Worm (Caenorhabditis elegans): ENCODE results near the gene F16B4.6.

Gene F16B4.6

DNA sequence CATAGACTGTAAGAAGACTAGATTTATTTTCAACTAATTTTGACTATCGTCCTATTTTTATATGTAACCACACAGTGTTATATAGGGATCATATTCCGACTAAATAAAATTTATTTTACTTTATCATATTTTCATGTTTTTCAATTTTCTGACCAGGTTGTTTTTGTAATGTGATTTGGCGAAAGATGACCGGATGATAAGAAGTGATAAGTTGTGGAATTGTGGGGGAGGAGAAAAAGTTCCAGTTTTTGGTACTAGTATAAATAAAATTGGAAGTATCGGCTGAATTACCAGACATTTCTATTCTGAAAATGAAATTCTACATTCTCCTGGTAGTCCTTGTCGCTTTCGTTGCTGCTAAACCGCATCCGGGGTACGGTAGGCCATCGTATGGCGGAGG lies 1.6 kb upstream of the F16B4.6 start, which contains the start of gene F16B4.7:
Gene F16B4.7 (plus strand): TSS at position 301 of the 400 bp plus-strand sequence.
- TF ChIP-seq lir-1 (GFP tag; conservative IDR thresholded peaks at IDR 0.05) (no peak), Y79H2A.3 (GFP tag; conservative IDR thresholded peaks at IDR 0.05) (no peak), egl-18 (GFP tag; IDR thresholded peaks at IDR 0.05) (no peak), D2030.7 (GFP tag; IDR thresholded peaks at IDR 0.05) (no peak), lin-54 (GFP tag; optimal IDR thresholded peaks at IDR 0.05) (no peak), Y95B8A.8 (GFP tag; IDR thresholded peaks at IDR 0.05) (no peak), lin-40 (tag; optimal IDR thresholded peaks at IDR 0.05) (no peak), him-1 (tag; optimal IDR thresholded peaks at IDR 0.05) (no peak), pbrm-1 (GFP tag; IDR thresholded peaks at IDR 0.05) (no peak), zfh-2 (GFP tag; conservative IDR thresholded peaks at IDR 0.05) (no peak), athp-1 (tag; optimal IDR thresholded peaks at IDR 0.05) (no peak), ztf-26 (tag; optimal IDR thresholded peaks at IDR 0.05) (no peak), tbx-9 (tag; optimal IDR thresholded peaks at IDR 0.05; ENCODE audit: borderline replicate concordance) (no peak), Y67H2A.10 (GFP tag; conservative IDR thresholded peaks at IDR 0.05) (no peak)

- TF ChIP-seq lsy-27 (tag; optimal IDR thresholded peaks at IDR 0.05; ENCODE audit: borderline replicate concordance, insufficient read depth) (no peak), B0336.3 (GFP tag; IDR thresholded peaks at IDR 0.05) (no peak)
Measured at ce11 chrV:1588128-1588527, 1.1 kb downstream of the F16B4.6 start, which contains the start of gene F16B4.5. Gene F16B4.5, plus strand, starts transcription at chrV:1588428.

ce11 chrV:1593799-1594420 lies 6.9 kb downstream of the F16B4.6 start, which contains the start of gene F16B4.4:
Gene F16B4.4, plus strand, starts transcription at chrV:1594019.
- TF ChIP-seq lsy-27 (tag; optimal IDR thresholded peaks at IDR 0.05; ENCODE audit: borderline replicate concordance, insufficient read depth) (no peak), ama-1 (optimal IDR thresholded peaks at IDR 0.05) (peak; percentile 48), ama-1 (GFP tag; optimal IDR thresholded peaks at IDR 0.05) (no peak)

DNA sequence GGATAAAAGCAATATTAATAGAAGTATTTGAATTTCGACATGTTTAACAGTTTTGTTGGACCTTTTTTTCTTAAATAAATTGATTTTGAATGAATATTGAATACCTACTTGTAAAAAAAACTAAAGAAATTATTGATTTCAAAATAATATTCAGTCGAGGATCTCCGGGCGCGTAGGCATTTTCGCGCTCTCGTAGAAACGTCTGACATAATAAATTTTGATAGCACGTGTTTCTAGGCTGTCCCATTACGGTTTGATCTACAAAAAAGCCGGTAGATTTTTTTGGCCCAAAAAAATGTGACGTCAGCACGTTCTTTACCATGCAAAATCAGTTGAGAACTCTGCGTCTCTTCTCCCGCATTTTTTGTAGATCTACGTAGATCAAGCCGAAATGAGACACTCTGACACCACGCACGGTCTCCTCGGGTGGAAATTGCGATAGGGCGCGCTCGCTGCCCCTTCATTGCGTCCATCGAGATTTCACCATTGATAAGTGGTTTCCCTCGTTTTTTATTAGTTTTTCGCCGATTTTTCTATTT lies 7.6 kb downstream of the F16B4.6 start:
- TF ChIP-seq lsl-1 (GFP tag; optimal IDR thresholded peaks at IDR 0.05) (no peak), hlh-26 (GFP tag; conservative IDR thresholded peaks at IDR 0.05) (no peak), Y53F4B.3 (GFP tag; IDR thresholded peaks at IDR 0.05) (no peak), lin-40 (tag; optimal IDR thresholded peaks at IDR 0.05) (peak; percentile 25), F57C9.4 (tag; optimal IDR thresholded peaks at IDR 0.05) (no peak)

- TF ChIP-seq mcd-1 (GFP tag; IDR thresholded peaks at IDR 0.05) (peak; percentile 55), nhr-80 (tag; optimal IDR thresholded peaks at IDR 0.05) (peak; percentile 32), dox-1 (GFP tag; IDR thresholded peaks at IDR 0.05) (peak; percentile 49; the same call in 1 of the 2 replicates), ztf-18 (tag; optimal IDR thresholded peaks at IDR 0.05) (peak; percentile 90), attf-5 (GFP tag; optimal IDR thresholded peaks at IDR 0.05) (peak; percentile 31), hmg-20 (GFP tag; IDR thresholded peaks at IDR 0.05) (0 out of 2 replicates have a peak, but pooled peaks have one; percentile 24), egrh-3 (GFP tag; IDR thresholded peaks at IDR 0.05) (peak; percentile 53; the same call in 1 of the 2 replicates)
Measured at ce11 chrV:1599088-1599487, 12.1 kb downstream of the F16B4.6 start.

DNA sequence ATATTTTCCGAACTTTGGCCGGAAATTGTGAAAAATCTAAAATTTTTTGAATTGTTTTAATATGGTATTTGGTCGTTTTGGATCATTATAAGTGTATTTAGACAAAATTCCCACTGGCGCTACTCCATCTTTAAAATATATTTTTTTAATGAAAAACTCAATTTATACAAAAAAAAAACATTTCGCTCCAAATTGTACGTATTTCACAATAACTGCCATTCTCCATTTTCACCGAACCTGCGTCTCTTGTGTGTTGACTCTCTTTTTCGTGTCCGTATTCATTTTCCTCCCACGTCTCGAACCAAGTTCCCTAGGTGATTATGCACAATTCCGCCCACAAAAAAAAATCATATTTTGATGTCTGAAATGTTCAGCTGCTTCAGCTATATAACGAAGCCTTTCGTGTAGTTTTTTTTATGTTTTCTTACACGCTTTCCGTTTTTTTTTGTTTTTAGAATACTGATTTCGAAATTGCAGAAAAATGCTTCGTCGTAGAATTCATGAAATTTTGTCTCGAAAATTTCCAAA lies 13.6 kb downstream of the F16B4.6 start, which contains the start of gene F16B4.2:
Gene F16B4.2 (plus strand): TSS at position 478 of the 528 bp plus-strand sequence.
- TF ChIP-seq unc-62 (GFP tag; optimal IDR thresholded peaks at IDR 0.05) (no peak), lir-1 (GFP tag; conservative IDR thresholded peaks at IDR 0.05) (no peak), cebp-1 (GFP tag; IDR thresholded peaks at IDR 0.05) (peak; percentile 70), cebp-1 (tag; optimal IDR thresholded peaks at IDR 0.05) (peak; percentile 86)

Measured in whole organism, young adult.